Worm (Caenorhabditis elegans): Measurements from ENCODE around the gene snf-12.

Gene snf-12

DNA sequence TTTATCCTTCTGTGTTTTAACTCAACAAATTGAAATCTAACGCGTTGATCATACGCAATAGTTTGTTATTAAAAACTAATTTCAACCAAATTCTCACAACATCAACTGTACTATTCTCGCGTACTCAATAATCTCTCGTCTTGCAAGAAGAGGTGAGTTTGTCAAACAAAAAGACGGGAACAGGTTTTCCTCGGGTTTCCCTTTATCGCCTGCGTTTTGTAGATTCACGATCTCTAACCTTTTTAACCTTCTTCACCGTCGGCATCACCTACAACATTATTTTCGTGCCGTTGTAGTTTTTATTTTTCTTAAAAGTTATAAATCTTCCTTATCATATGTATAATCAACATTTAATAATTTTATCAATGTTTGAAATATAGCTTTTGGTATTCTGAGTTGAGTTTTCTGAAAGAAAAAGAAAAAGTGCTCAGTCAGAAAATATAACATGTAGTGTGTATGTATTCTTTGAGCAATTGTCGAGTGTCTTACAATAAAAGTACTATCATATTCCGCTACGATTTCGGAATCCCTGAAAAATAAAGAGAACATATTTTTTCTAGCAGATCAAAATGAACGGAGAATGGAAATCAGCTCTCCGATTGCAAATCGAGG is at the start of gene snf-12:
Gene snf-12 (plus strand): TSS at position 562 of the 612 bp plus-strand sequence.
- TF ChIP-seq nhr-28 (tag; optimal IDR thresholded peaks at IDR 0.05) (peak; percentile 50), hlh-11 (tag; optimal IDR thresholded peaks at IDR 0.05) (no peak), attf-4 (tag; optimal IDR thresholded peaks at IDR 0.05) (no peak), nhr-25 (tag; optimal IDR thresholded peaks at IDR 0.05; ENCODE audit: borderline replicate concordance, insufficient read depth) (peak; percentile 7), unc-130 (GFP tag; optimal IDR thresholded peaks at IDR 0.05) (no peak), aha-1 (tag) (peak; percentile 64)

DNA sequence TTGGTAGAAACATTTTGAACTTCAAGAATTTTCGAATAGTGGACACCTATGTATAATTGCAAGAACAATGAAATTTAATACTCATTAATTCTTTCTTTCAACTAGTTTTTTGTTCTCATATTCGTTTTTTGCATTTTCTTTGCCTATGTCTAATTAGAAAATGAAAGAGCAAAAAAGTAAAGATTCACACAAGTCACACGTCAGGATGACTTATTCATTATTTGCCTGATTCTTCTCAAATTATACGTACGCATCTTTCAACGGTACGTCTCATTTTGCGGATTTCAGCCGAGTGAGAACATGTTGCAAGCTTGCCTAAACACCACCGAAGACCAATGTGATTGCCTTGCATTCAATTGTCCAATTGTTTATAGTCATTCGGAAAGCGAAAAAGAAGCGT is 48.6 kb upstream of the snf-12 start, which contains the start of gene nmur-1:
Gene nmur-1 (plus strand): TSS at position 301 of the 400 bp plus-strand sequence.
- TF ChIP-seq unc-62 (GFP tag; optimal IDR thresholded peaks at IDR 0.05 in 1 of 2) (peak in 1 of 2 experiments; percentile 66), unc-62 (tag; optimal IDR thresholded peaks at IDR 0.05) (no peak), nhr-77 (tag; optimal IDR thresholded peaks at IDR 0.05) (no peak), aly-2 (tag; optimal IDR thresholded peaks at IDR 0.05) (no peak)

DNA sequence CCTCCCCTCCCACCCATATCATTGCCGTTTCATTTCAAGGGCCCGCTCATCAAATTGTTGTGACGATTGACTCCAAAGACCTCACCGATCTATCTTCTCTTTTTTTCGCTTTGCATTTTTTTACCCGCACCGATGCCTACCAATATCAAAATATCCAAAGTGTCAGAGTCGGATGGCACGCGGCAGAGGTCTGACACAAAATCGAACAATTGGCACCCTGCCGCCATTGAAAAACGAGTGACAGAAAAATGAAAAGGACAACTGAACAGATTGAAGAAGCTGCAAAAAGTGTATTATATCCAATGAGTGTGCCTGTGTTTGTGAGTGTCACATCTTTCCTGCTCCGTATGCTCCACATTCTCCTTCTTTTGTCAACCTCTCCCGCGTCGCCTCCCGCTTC is 42.8 kb upstream of the snf-12 start:
- TF ChIP-seq R02D3.7 (tag; optimal IDR thresholded peaks at IDR 0.05) (no peak), daf-12 (tag; optimal IDR thresholded peaks at IDR 0.05) (no peak), mxl-2 (GFP tag; conservative IDR thresholded peaks at IDR 0.05) (no peak), daf-8 (GFP tag; IDR thresholded peaks at IDR 0.05) (no peak), dmd-8 (GFP tag; IDR thresholded peaks at IDR 0.05) (no peak), nhr-10 (tag; optimal IDR thresholded peaks at IDR 0.05) (no peak), ceh-28 (tag; optimal IDR thresholded peaks at IDR 0.05) (no peak), unc-62 (GFP tag; optimal IDR thresholded peaks at IDR 0.05 in 1 of 2) (no peak), unc-62 (tag; optimal IDR thresholded peaks at IDR 0.05) (no peak), ztf-7 (tag; optimal IDR thresholded peaks at IDR 0.05) (no peak), mdl-1 (tag; optimal IDR thresholded peaks at IDR 0.05) (no peak), tra-1 (GFP tag; IDR thresholded peaks at IDR 0.05) (no peak), nhr-76 (tag; optimal IDR thresholded peaks at IDR 0.05) (no peak), nhr-28 (tag; optimal IDR thresholded peaks at IDR 0.05) (peak; percentile 9), F37D6.2 (tag; optimal IDR thresholded peaks at IDR 0.05) (no peak), gei-8 (GFP tag; optimal IDR thresholded peaks at IDR 0.05) (no peak), aha-1 (tag) (peak; percentile 49), rbr-2 (tag; optimal IDR thresholded peaks at IDR 0.05) (no peak), dve-1 (tag; optimal IDR thresholded peaks at IDR 0.05; ENCODE audit: insufficient read depth) (no peak), nhr-42 (GFP tag; IDR thresholded peaks at IDR 0.05) (0 out of 2 replicates have a peak, but pooled peaks have one; percentile 52), T26A8.4 (GFP tag; IDR thresholded peaks at IDR 0.05) (no peak), F49E8.2 (tag; optimal IDR thresholded peaks at IDR 0.05; ENCODE audit: borderline replicate concordance) (no peak), hlh-11 (tag; optimal IDR thresholded peaks at IDR 0.05) (no peak), ctbp-1 (GFP tag; IDR thresholded peaks at IDR 0.05) (no peak), daf-16 (GFP tag; optimal IDR thresholded peaks at IDR 0.05) (peak in 1 of 2 experiments; percentile 51), daf-16 (tag; optimal IDR thresholded peaks at IDR 0.05) (no peak), php-3 (GFP tag; IDR thresholded peaks at IDR 0.05) (no peak), nhr-11 (tag; optimal IDR thresholded peaks at IDR 0.05) (peak; percentile 78), aly-2 (tag; optimal IDR thresholded peaks at IDR 0.05) (no peak), ceh-82 (tag; optimal IDR thresholded peaks at IDR 0.05) (no peak), tag-97 (GFP tag; IDR thresholded peaks at IDR 0.05) (no peak), nhr-48 (tag; optimal IDR thresholded peaks at IDR 0.05) (no peak), ZK337.2 (GFP tag; IDR thresholded peaks at IDR 0.05) (no peak), spr-3 (GFP tag; optimal IDR thresholded peaks at IDR 0.05) (no peak), T20F7.1 (GFP tag; optimal IDR thresholded peaks at IDR 0.05) (no peak), lin-13 (GFP tag; optimal IDR thresholded peaks at IDR 0.05) (no peak), lin-38 (GFP tag; IDR thresholded peaks at IDR 0.05) (no peak), jun-1 (tag; optimal IDR thresholded peaks at IDR 0.05) (no peak)

All from whole organism, L4 larva.